Worm (Caenorhabditis elegans): ENCODE results near the gene T05A8.3.

ce11 chrII:2734266-2734665, 17.0 kb upstream of the T05A8.3 start:
- no peak for TF ChIP-seq mab-5 (tag; optimal IDR thresholded peaks at IDR 0.05)
- TF ChIP-seq snpc-4 (tag; optimal IDR thresholded peaks at IDR 0.05) = no peak
- TF ChIP-seq lsy-2 (tag; optimal IDR thresholded peaks at IDR 0.05) = no peak
- no peak for TF ChIP-seq nhr-28 (tag; optimal IDR thresholded peaks at IDR 0.05)
- TF ChIP-seq unc-62 (GFP tag; optimal IDR thresholded peaks at IDR 0.05) = no peak
- TF ChIP-seq lin-13 (tag; optimal IDR thresholded peaks at IDR 0.05) = no peak
- TF ChIP-seq unc-39 (tag; optimal IDR thresholded peaks at IDR 0.05) = no peak
- no peak for TF ChIP-seq elt-1 (tag; optimal IDR thresholded peaks at IDR 0.05; ENCODE audit: borderline replicate concordance, insufficient read depth)
- TF ChIP-seq hlh-1 (tag; optimal IDR thresholded peaks at IDR 0.05) = no peak
